Worm (Caenorhabditis elegans) whole organism, midembryonic: Measurements from ENCODE around the gene frpr-5.

Experiments used
- T22C8.4 ChIP-seq: fragments of 200-800 bp; sonication (Bioruptor generic); IDR thresholded peaks from 2 replicates; pipeline ENCODE4 v1.3.6; 2022; ENCODE audit warnings: missing genetic modification characterization, missing compliant biosample characterization
- cog-1 ChIP-seq: sonication (generic microtip); optimal IDR thresholded peaks from 2 replicates; lab custom pipeline; 2016; ENCODE audit warnings: missing genetic modification characterization, missing compliant biosample characterization
- flt-1 ChIP-seq: fragments of 200-800 bp; sonication (Bioruptor generic); IDR thresholded peaks from 2 replicates; pipeline ENCODE4 v1.3.6; 2022; ENCODE audit warnings: missing genetic modification characterization, missing compliant biosample characterization
- klf-2 ChIP-seq: fragments of 200-800 bp; sonication (Bioruptor generic); conservative IDR thresholded peaks from 2 replicates; pipeline ENCODE4 v1.3.6; 2022; ENCODE audit warnings: missing genetic modification reagents, missing genetic modification characterization, missing compliant biosample characterization
- med-1 ChIP-seq: sonication (generic microtip); optimal IDR thresholded peaks from 2 replicates; lab custom pipeline; 2017; ENCODE audit warnings: missing genetic modification characterization, mild to moderate bottlenecking, missing compliant biosample characterization, antibody characterized with exemption, missing genetic modification reagents; ENCODE audit not compliant: insufficient read depth
- ref-1 ChIP-seq: fragments of 200-800 bp; sonication (Bioruptor generic); conservative IDR thresholded peaks from 2 replicates; pipeline ENCODE4 v1.3.6; 2022; ENCODE audit warnings: missing genetic modification reagents, missing genetic modification characterization, missing compliant biosample characterization
- tab-1 ChIP-seq: fragments of 200-800 bp; sonication (Bioruptor generic); IDR thresholded peaks from 2 replicates; pipeline ENCODE4 v1.3.6; 2022; ENCODE audit warnings: missing genetic modification characterization, missing compliant biosample characterization
- ztf-23 ChIP-seq: fragments of 200-800 bp; sonication (Bioruptor generic); IDR thresholded peaks from 2 replicates; pipeline ENCODE4 v1.3.6; 2022; ENCODE audit warnings: missing genetic modification reagents, missing genetic modification characterization, missing compliant biosample characterization
- ztf-29 ChIP-seq: fragments of 200-800 bp; sonication (Bioruptor generic); IDR thresholded peaks from 2 replicates; pipeline ENCODE4 v1.3.6; 2022; ENCODE audit warnings: missing genetic modification reagents, missing genetic modification characterization, missing compliant biosample characterization

frpr-5 gene

ce11 chrV:13530698-13531097, 5.2 kb downstream of the frpr-5 start, which contains the start of gene ttr-44:
Gene ttr-44, minus strand, starts transcription at chrV:13530744.
- TF ChIP-seq cog-1 (tag; lab: Kevin White, UChicago) (no peak), flt-1 (no peak), T22C8.4 (no peak), ztf-29 (GFP tag; lab: Robert Waterston, UW) (no peak), med-1 (GFP tag; lab: Kevin White, UChicago) (no peak)

DNA sequence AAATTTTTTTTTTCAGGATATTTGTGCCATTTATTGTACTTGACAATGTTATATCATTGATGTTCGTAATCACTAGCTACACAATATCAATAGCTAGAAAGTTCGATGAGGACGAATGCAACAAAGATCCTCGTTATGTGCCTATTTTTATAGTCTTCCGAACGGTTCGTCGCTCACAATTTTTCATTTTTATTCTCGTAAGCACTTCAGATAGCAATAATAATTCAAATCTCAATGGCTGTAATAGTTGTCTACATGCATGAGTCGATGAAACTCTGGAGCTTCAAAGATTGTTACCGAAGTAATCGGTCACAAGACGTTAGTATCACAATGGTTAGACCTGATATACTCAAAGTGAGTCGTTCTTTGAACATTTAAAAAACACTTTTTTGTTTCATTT, 6.7 kb downstream of the frpr-5 start:
- no peak for TF ChIP-seq klf-2 (GFP tag; lab: Robert Waterston, UW)

- no peak for TF ChIP-seq ref-1 (GFP tag; lab: Robert Waterston, UW)
- TF ChIP-seq flt-1, result no peak
- no peak for TF ChIP-seq T22C8.4
- no peak for TF ChIP-seq ztf-23 (GFP tag; lab: Robert Waterston, UW)
- no peak for TF ChIP-seq cog-1 (tag; lab: Kevin White, UChicago)
- no peak for TF ChIP-seq ztf-29 (GFP tag; lab: Robert Waterston, UW)
- TF ChIP-seq tab-1 (GFP tag; lab: Robert Waterston, UW), result no peak
- no peak for TF ChIP-seq med-1 (GFP tag; lab: Kevin White, UChicago)
- no peak for TF ChIP-seq klf-2 (GFP tag; lab: Robert Waterston, UW)
These were observed 12.7 kb downstream of the frpr-5 start, which contains the start of gene R11G10.3 for ce11 chrV:13523194-13523593. Gene R11G10.3, plus strand, starts transcription at chrV:13523494.

- TF ChIP-seq tab-1 (GFP tag; lab: Robert Waterston, UW) (no peak), ref-1 (GFP tag; lab: Robert Waterston, UW) (no peak), flt-1 (no peak), ztf-29 (GFP tag; lab: Robert Waterston, UW) (no peak), ztf-23 (GFP tag; lab: Robert Waterston, UW) (no peak), klf-2 (GFP tag; lab: Robert Waterston, UW) (no peak), T22C8.4 (no peak)
These were observed 20.8 kb downstream of the frpr-5 start, which contains the start of gene semi-1 for ce11 chrV:13515115-13515514. Gene semi-1, minus strand, starts transcription at chrV:13515215.

DNA sequence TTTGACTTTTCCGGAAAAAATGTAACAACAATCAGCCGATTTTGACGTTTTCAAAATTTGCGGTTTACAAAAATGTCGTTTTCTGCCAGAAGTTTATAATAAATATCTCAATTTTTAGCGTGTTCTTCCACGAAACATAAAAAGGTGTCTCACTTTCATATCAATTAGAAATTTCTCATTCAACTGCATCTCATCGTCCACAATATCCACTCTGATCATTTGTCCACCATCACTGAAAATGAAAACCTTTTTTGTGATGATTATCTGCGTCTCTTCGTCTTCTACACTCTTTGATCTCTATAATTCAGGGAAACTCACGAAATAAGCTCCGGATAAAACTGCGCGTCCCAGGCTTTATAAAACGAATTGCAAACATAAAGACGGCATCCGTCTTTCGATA, 23.4 kb downstream of the frpr-5 start:
- no peak for TF ChIP-seq ref-1 (GFP tag; lab: Robert Waterston, UW)
- TF ChIP-seq klf-2 (GFP tag; lab: Robert Waterston, UW), result no peak
- no peak for TF ChIP-seq ztf-29 (GFP tag; lab: Robert Waterston, UW)
- no peak for TF ChIP-seq cog-1 (tag; lab: Kevin White, UChicago)
- no peak for TF ChIP-seq tab-1 (GFP tag; lab: Robert Waterston, UW)
- no peak for TF ChIP-seq ztf-23 (GFP tag; lab: Robert Waterston, UW)
- TF ChIP-seq med-1 (GFP tag; lab: Kevin White, UChicago), result no peak
- TF ChIP-seq T22C8.4, result no peak
- TF ChIP-seq flt-1, result no peak

DNA sequence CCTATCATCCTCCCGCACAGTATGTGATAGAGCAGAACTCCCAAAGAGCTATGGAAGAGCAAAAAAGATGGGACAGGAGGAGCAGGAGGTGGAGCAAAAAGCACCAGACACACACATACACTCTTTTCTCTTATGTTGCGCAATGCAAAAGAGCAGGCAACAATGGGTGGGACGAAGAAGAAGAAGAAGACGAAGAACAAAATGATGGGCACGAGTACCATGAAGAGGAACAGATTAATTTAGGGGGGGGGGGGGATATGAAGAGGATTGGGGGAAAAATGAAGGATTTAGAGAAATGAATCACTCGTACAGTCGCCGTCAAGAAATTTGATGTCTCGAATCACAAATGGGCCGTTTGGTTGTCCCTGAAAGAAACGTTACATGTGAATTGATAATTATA, 24.3 kb downstream of the frpr-5 start, which contains the start of gene avr-15:
avr-15 (minus strand) TSS at position 101 of the 400 bp plus-strand sequence.
- no peak for TF ChIP-seq ref-1 (GFP tag; lab: Robert Waterston, UW)
- no peak for TF ChIP-seq ztf-23 (GFP tag; lab: Robert Waterston, UW)
- TF ChIP-seq T22C8.4, result no peak
- TF ChIP-seq med-1 (GFP tag; lab: Kevin White, UChicago), result no peak
- TF ChIP-seq tab-1 (GFP tag; lab: Robert Waterston, UW), result no peak
- no peak for TF ChIP-seq cog-1 (tag; lab: Kevin White, UChicago)
- no peak for TF ChIP-seq ztf-29 (GFP tag; lab: Robert Waterston, UW)
- no peak for TF ChIP-seq flt-1
- no peak for TF ChIP-seq klf-2 (GFP tag; lab: Robert Waterston, UW)

- TF ChIP-seq klf-2 (GFP tag; lab: Robert Waterston, UW), result no peak
- no peak for TF ChIP-seq flt-1
- TF ChIP-seq ztf-29 (GFP tag; lab: Robert Waterston, UW), result no peak
- TF ChIP-seq med-1 (GFP tag; lab: Kevin White, UChicago), result no peak
- no peak for TF ChIP-seq T22C8.4
- TF ChIP-seq ref-1 (GFP tag; lab: Robert Waterston, UW), result no peak
- no peak for TF ChIP-seq tab-1 (GFP tag; lab: Robert Waterston, UW)
- TF ChIP-seq ztf-23 (GFP tag; lab: Robert Waterston, UW), result no peak
- no peak for TF ChIP-seq cog-1 (tag; lab: Kevin White, UChicago)
These were observed 29.6 kb downstream of the frpr-5 start, which contains the start of gene R11G10.4 for ce11 chrV:13506321-13506720. Gene R11G10.4, plus strand, starts transcription at chrV:13506621.

DNA sequence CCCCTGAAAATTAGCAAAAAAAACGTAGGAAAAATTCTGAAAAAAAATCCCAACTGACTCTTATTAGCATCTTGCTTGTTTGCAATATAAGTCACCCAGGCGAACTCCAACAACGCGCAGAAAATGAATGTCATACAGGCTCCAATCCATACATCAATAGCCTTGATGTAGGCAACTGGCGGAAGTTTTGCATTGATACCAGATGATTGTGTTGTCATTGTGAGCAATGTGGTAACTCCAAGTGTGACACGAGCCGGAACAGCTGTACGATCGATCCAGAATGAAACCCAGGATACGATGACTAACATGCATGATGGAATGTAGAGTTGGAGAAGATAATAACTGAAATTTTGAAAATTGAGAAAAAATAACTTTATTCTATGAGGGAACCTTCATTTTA, 36.7 kb downstream of the frpr-5 start:
- TF ChIP-seq klf-2 (GFP tag; lab: Robert Waterston, UW) (no peak), ref-1 (GFP tag; lab: Robert Waterston, UW) (no peak), tab-1 (GFP tag; lab: Robert Waterston, UW) (no peak), cog-1 (tag; lab: Kevin White, UChicago) (no peak), ztf-23 (GFP tag; lab: Robert Waterston, UW) (no peak), med-1 (GFP tag; lab: Kevin White, UChicago) (no peak), T22C8.4 (no peak), ztf-29 (GFP tag; lab: Robert Waterston, UW) (no peak), flt-1 (no peak)

DNA sequence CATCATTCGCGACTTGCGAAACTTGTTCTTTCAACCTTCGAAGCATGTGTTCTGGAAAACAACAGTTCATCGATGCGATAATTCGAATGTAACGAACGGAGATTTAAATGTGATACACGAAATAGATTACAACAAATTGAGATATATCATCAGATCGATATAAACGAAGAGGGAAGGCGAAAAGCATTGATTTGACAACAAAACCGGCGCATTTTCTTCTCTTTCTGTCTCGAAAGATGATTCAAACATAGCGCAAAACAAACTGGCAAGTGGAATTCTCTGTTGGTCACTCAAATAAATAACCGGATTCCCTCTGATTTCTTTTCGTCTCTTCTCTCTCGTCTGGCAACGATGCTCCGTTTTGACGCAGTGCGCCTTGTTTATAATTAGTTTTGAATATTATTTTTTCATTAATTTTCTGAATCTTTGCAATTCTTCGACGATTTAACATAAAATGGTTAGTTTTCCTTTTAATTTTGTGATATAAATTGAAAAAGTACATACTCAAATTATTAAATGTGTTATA, 38.5 kb downstream of the frpr-5 start, which contains the start of the genes eea-1 and gut-2:
eea-1 (minus strand) TSS at position 51 of the 526 bp plus-strand sequence.
gut-2 (plus strand) TSS at position 369 of the 526 bp plus-strand sequence.
- TF ChIP-seq tab-1 (GFP tag; lab: Robert Waterston, UW) (no peak), ztf-29 (GFP tag; lab: Robert Waterston, UW) (no peak), T22C8.4 (no peak), cog-1 (tag; lab: Kevin White, UChicago) (no peak), ztf-23 (GFP tag; lab: Robert Waterston, UW) (no peak), klf-2 (GFP tag; lab: Robert Waterston, UW) (no peak), med-1 (GFP tag; lab: Kevin White, UChicago) (no peak), flt-1 (no peak), ref-1 (GFP tag; lab: Robert Waterston, UW) (no peak)
